Worm (Caenorhabditis elegans) whole organism, early embryonic: ENCODE measurements around the gene T24C2.3.

ENCODE experiments used
- B0310.2 ChIP-seq: sonication (generic microtip); optimal IDR thresholded peaks from 2 replicates; lab custom pipeline; 2016; ENCODE audit warnings: mild to moderate bottlenecking, missing genetic modification characterization, missing compliant biosample characterization
- F13C5.2 ChIP-seq: sonication (generic microtip); optimal IDR thresholded peaks from 2 replicates; lab custom pipeline; 2017; ENCODE audit warnings: mild to moderate bottlenecking, missing genetic modification characterization, inconsistent platforms, missing compliant biosample characterization
- aly-1 ChIP-seq: sonication (generic microtip); optimal IDR thresholded peaks from 2 replicates; lab custom pipeline; 2016; ENCODE audit warnings: missing genetic modification characterization, missing compliant biosample characterization
- ama-1 ChIP-seq: fragments of 150-350 bp; optimal IDR thresholded peaks from 2 replicates; lab custom pipeline; 2014
- ceh-13 ChIP-seq: fragments of 200-800 bp; sonication (Bioruptor generic); optimal IDR thresholded peaks from 2 replicates; lab custom pipeline; 2018; ENCODE audit warnings: mild to moderate bottlenecking, missing genetic modification characterization, missing compliant biosample characterization
- ceh-36 ChIP-seq: sonication (generic microtip); optimal IDR thresholded peaks from 2 replicates; lab custom pipeline; 2016; ENCODE audit warnings: missing genetic modification characterization, inconsistent platforms, missing compliant biosample characterization
- ets-7 ChIP-seq: sonication (generic microtip); optimal IDR thresholded peaks from 2 replicates; lab custom pipeline; 2016; ENCODE audit warnings: missing genotype, missing genetic modification characterization, missing compliant biosample characterization
- flt-1 ChIP-seq: fragments of 200-800 bp; sonication (Bioruptor generic); IDR thresholded peaks from 2 replicates; pipeline ENCODE4 v1.3.6; 2022; ENCODE audit warnings: missing genetic modification characterization, missing compliant biosample characterization
- hmbx-1 ChIP-seq: sonication (generic microtip); optimal IDR thresholded peaks from 2 replicates; lab custom pipeline; 2016; ENCODE audit warnings: mild to moderate bottlenecking, missing genetic modification characterization, missing compliant biosample characterization
- hmg-4 ChIP-seq: fragments of 200-800 bp; sonication (Bioruptor generic); optimal IDR thresholded peaks from 2 replicates; lab custom pipeline; 2018; ENCODE audit warnings: mild to moderate bottlenecking, missing genetic modification characterization, missing compliant biosample characterization
- hnd-1 ChIP-seq: sonication (generic microtip); optimal IDR thresholded peaks from 2 replicates; lab custom pipeline; 2016; ENCODE audit warnings: missing genetic modification characterization, missing compliant biosample characterization
- pes-1 ChIP-seq: fragments of 200-800 bp; sonication (Bioruptor generic); IDR thresholded peaks from 2 replicates; pipeline ENCODE4 v1.3.6; 2022; ENCODE audit warnings: missing genetic modification reagents, missing genetic modification characterization, missing compliant biosample characterization
- scrt-1 ChIP-seq: fragments of 200-800 bp; sonication (Bioruptor generic); IDR thresholded peaks from 2 replicates; pipeline ENCODE4 v1.3.6; 2022; ENCODE audit warnings: missing genetic modification characterization, missing compliant biosample characterization
- sea-1 ChIP-seq: fragments of 200-800 bp; sonication (Bioruptor generic); conservative IDR thresholded peaks from 2 replicates; pipeline ENCODE4 v1.3.6; 2022; ENCODE audit warnings: missing genetic modification characterization, missing compliant biosample characterization
- tbx-11 ChIP-seq: fragments of 200-800 bp; sonication (Bioruptor generic); IDR thresholded peaks from 2 replicates; pipeline ENCODE4 v1.3.6; 2022; ENCODE audit warnings: missing genetic modification characterization, missing compliant biosample characterization
- tbx-37 ChIP-seq: fragments of 200-800 bp; sonication (Bioruptor generic); conservative IDR thresholded peaks from 2 replicates; pipeline ENCODE4 v1.3.6; 2022; ENCODE audit warnings: missing genetic modification reagents, missing genetic modification characterization, missing compliant biosample characterization
- tra-4 ChIP-seq: sonication (generic microtip); optimal IDR thresholded peaks from 2 replicates; lab custom pipeline; 2017; ENCODE audit warnings: missing genetic modification characterization, missing compliant biosample characterization

The T24C2.3 gene

DNA sequence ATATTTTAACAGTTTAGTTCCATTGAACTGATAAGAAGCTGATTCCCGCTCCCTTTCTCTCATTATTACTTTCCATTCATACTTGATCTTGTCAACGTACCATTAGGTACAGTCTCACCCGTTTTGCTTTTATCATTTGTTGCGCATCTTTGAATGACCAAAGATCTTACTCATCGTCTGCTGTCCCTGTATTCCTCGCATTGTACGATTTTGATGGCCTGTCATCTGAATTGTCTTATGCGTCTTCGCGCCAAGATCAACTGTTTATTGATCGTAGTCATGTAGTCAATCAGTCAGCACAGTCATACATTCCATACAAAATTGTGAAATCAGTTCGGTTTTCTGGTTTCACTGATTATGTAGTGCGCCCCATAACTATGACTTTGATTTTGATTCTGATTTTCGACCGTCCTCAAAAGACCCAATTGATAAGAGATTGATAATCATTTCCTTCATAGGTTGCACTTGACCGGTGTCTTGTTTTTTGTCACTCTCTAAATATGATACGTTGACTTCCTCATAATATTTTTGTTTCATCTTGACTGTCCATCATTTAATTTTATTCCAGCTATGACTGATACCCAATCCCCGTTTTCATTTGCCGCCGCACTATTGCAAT is 14.7 kb downstream of the T24C2.3 start, which contains the start of gene nhr-3:
nhr-3 (plus strand) TSS at position 569 of the 619 bp plus-strand sequence.
- no peak for TF ChIP-seq sea-1
- TF ChIP-seq hmbx-1 (tag; lab: Kevin White, UChicago), result no peak
- TF ChIP-seq ets-7 (tag; lab: Kevin White, UChicago), result no peak
- TF ChIP-seq tra-4 (tag; lab: Kevin White, UChicago), result no peak
- TF ChIP-seq F13C5.2 (tag; lab: Kevin White, UChicago), result no peak
- TF ChIP-seq ceh-36 (tag; lab: Kevin White, UChicago), result no peak
- TF ChIP-seq hnd-1 (tag; lab: Kevin White, UChicago), result no peak
- no peak for TF ChIP-seq ceh-13 (GFP tag; lab: Kevin White, UChicago)
- no peak for TF ChIP-seq tbx-11
- no peak for TF ChIP-seq flt-1 (GFP tag; lab: Robert Waterston, UW)
- TF ChIP-seq aly-1 (tag; lab: Kevin White, UChicago), result no peak

- TF ChIP-seq ceh-36 (tag; lab: Kevin White, UChicago), result no peak
- TF ChIP-seq hnd-1 (tag; lab: Kevin White, UChicago), result no peak
- no peak for TF ChIP-seq hmbx-1 (tag; lab: Kevin White, UChicago)
- TF ChIP-seq scrt-1 (GFP tag; lab: Robert Waterston, UW), result no peak
- TF ChIP-seq ceh-13 (GFP tag; lab: Kevin White, UChicago), result no peak
- no peak for TF ChIP-seq F13C5.2 (tag; lab: Kevin White, UChicago)
- TF ChIP-seq aly-1 (tag; lab: Kevin White, UChicago), result no peak
- TF ChIP-seq B0310.2 (tag; lab: Kevin White, UChicago), result no peak
- no peak for TF ChIP-seq tbx-11
- TF ChIP-seq hmg-4 (GFP tag; lab: Kevin White, UChicago), result no peak
- TF ChIP-seq tbx-37, result no peak
- no peak for TF ChIP-seq sea-1
- no peak for TF ChIP-seq flt-1 (GFP tag; lab: Robert Waterston, UW)
- no peak for TF ChIP-seq ama-1 (lab: Kevin White, UChicago)
- TF ChIP-seq ets-7 (tag; lab: Kevin White, UChicago), result no peak
- no peak for TF ChIP-seq pes-1
- TF ChIP-seq tra-4 (tag; lab: Kevin White, UChicago), result no peak
Measured at ce11 chrX:14559084-14559483, 15.8 kb downstream of the T24C2.3 start.

DNA sequence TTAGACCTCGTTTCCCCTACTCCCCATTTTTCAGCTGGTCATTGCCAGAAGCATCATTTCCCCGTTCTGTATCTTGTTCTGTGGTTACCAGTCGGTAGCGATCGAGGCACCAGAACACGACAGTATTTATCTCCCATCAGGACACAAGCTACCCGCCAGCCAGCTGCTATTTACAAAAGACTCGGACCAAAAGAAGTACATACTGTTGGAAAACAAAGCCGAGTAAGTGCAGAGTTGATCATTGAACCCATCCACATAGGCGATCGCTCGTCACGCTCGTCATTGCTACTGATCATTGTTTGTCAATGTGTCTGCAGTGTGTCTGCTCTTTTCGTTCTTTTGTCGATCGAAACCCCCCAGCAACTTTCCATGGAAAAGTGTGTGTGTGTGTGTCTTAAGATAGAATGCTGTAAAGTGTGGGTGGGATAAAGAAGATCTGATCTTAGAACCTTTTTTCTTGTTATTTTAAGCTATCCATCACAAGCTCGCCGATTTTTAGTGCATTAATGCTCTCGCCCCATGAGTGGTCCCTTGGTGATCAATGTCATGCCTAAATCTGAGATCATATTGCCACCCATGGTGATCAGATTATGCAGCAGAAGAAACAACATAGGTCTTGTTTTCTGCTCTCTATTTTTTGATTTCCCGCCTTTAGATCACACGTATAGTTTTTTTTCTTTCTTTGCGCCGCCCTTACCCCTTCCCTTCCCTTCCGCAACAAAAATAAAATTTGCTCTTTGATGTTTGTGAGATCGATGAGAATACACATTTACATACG is 16.4 kb downstream of the T24C2.3 start:
- TF ChIP-seq F13C5.2 (tag; lab: Kevin White, UChicago), result no peak
- no peak for TF ChIP-seq sea-1
- no peak for TF ChIP-seq ets-7 (tag; lab: Kevin White, UChicago)
- no peak for TF ChIP-seq tbx-11
- TF ChIP-seq ceh-13 (GFP tag; lab: Kevin White, UChicago), result no peak
- no peak for TF ChIP-seq ama-1 (lab: Kevin White, UChicago)
- no peak for TF ChIP-seq tbx-37
- TF ChIP-seq hmg-4 (GFP tag; lab: Kevin White, UChicago), result no peak
- no peak for TF ChIP-seq ceh-36 (tag; lab: Kevin White, UChicago)
- no peak for TF ChIP-seq pes-1
- TF ChIP-seq aly-1 (tag; lab: Kevin White, UChicago), result no peak
- no peak for TF ChIP-seq flt-1 (GFP tag; lab: Robert Waterston, UW)
- no peak for TF ChIP-seq hnd-1 (tag; lab: Kevin White, UChicago)
- no peak for TF ChIP-seq tra-4 (tag; lab: Kevin White, UChicago)
- TF ChIP-seq scrt-1 (GFP tag; lab: Robert Waterston, UW), result no peak
- TF ChIP-seq B0310.2 (tag; lab: Kevin White, UChicago), result no peak
- no peak for TF ChIP-seq hmbx-1 (tag; lab: Kevin White, UChicago)

DNA sequence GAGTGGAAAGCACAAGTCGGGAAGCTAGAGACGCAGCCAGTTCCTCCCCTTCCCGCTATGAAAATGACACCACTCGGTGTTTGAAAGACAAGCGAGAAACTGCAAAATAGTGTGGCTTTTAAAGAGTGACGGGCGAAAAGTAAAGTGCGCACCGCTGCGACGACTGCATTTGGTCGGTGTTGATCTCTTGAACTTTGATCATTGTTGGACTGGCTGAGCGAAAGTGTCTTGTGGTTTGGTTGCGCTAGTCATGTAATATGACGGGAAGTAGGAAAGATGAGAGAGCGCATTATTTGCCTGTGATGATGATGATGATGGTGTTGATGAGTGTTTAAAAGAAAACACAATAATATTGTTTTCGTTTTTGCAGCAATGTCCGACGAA is 17.0 kb downstream of the T24C2.3 start:
- TF ChIP-seq tbx-37 (no peak), F13C5.2 (tag; lab: Kevin White, UChicago) (peak; percentile 34)

ce11 chrX:14561416-14561973 is 18.2 kb downstream of the T24C2.3 start:
- TF ChIP-seq F13C5.2 (tag; lab: Kevin White, UChicago) (peak; percentile 12), aly-1 (tag; lab: Kevin White, UChicago) (no peak)

- TF ChIP-seq hmg-4 (GFP tag; lab: Kevin White, UChicago), result no peak
- no peak for TF ChIP-seq tbx-37
- no peak for TF ChIP-seq sea-1
- no peak for TF ChIP-seq tbx-11
- TF ChIP-seq ceh-36 (tag; lab: Kevin White, UChicago), result no peak
- no peak for TF ChIP-seq ama-1 (lab: Kevin White, UChicago)
- TF ChIP-seq pes-1, result no peak
- no peak for TF ChIP-seq ceh-13 (GFP tag; lab: Kevin White, UChicago)
- no peak for TF ChIP-seq scrt-1 (GFP tag; lab: Robert Waterston, UW)
- TF ChIP-seq F13C5.2 (tag; lab: Kevin White, UChicago), result no peak
- no peak for TF ChIP-seq hmbx-1 (tag; lab: Kevin White, UChicago)
- no peak for TF ChIP-seq flt-1 (GFP tag; lab: Robert Waterston, UW)
- no peak for TF ChIP-seq aly-1 (tag; lab: Kevin White, UChicago)
- no peak for TF ChIP-seq tra-4 (tag; lab: Kevin White, UChicago)
- no peak for TF ChIP-seq B0310.2 (tag; lab: Kevin White, UChicago)
- no peak for TF ChIP-seq hnd-1 (tag; lab: Kevin White, UChicago)
- no peak for TF ChIP-seq ets-7 (tag; lab: Kevin White, UChicago)
Measured at ce11 chrX:14562286-14563086, 19.2 kb downstream of the T24C2.3 start.
